Worm (Caenorhabditis elegans) whole organism, mixed stage, embryonic: ENCODE results near the gene F49C12.4.
A peak's percentile ranks its signal among the peaks of the same experiment; 100 is the strongest.

Source experiments
- M03D4.4 ChIP-seq: sonication (generic microtip); optimal IDR thresholded peaks from 2 replicates; lab custom pipeline; 2017; ENCODE audit warnings: mild to moderate bottlenecking, missing genetic modification characterization, missing compliant biosample characterization
- bed-3 ChIP-seq: fragments of 200-800 bp; sonication (Bioruptor generic); optimal IDR thresholded peaks from 3 replicates; lab custom pipeline; 2018; ENCODE audit warnings: mild to moderate bottlenecking, missing genetic modification characterization, moderate library complexity, missing compliant biosample characterization
- ceh-39 ChIP-seq: fragments of 150-350 bp; optimal IDR thresholded peaks from 2 replicates; lab custom pipeline; 2014; ENCODE audit warnings: missing biosample characterization, missing genetic modification characterization
- ceh-43 ChIP-seq: fragments of 200-800 bp; sonication (Bioruptor generic); optimal IDR thresholded peaks from 2 replicates; lab custom pipeline; 2018; ENCODE audit warnings: mild to moderate bottlenecking, missing genetic modification characterization, moderate library complexity, missing compliant biosample characterization
- ceh-83 ChIP-seq: fragments of 200-800 bp; sonication (Bioruptor generic); optimal IDR thresholded peaks from 2 replicates; lab custom pipeline; 2018; ENCODE audit warnings: mild to moderate bottlenecking, missing genetic modification characterization, missing compliant biosample characterization
- ces-1 ChIP-seq: fragments of 150-350 bp; optimal IDR thresholded peaks from 2 replicates; lab custom pipeline; 2014; ENCODE audit warnings: missing biosample characterization, missing genetic modification reagents, missing genetic modification characterization
- cnd-1 ChIP-seq: fragments of 200-800 bp; sonication (Bioruptor generic); optimal IDR thresholded peaks from 2 replicates; lab custom pipeline; 2018; ENCODE audit warnings: mild to moderate bottlenecking, missing genetic modification characterization, missing compliant biosample characterization
- drap-1 ChIP-seq: fragments of 200-800 bp; sonication (Bioruptor generic); optimal IDR thresholded peaks from 3 replicates; lab custom pipeline; 2018; ENCODE audit warnings: mild to moderate bottlenecking, missing genetic modification characterization, missing compliant biosample characterization
- elt-1 ChIP-seq: sonication (generic microtip); optimal IDR thresholded peaks from 2 replicates; lab custom pipeline; 2017; ENCODE audit warnings: missing genetic modification characterization, mild to moderate bottlenecking, missing compliant biosample characterization, antibody characterized with exemption, moderate library complexity, borderline replicate concordance; ENCODE audit not compliant: insufficient read depth
- elt-3 ChIP-seq: fragments of 150-350 bp; optimal IDR thresholded peaks from 2 replicates; lab custom pipeline; 2014; ENCODE audit warnings: missing biosample characterization, missing genetic modification characterization
- flh-1 ChIP-seq: fragments of 200-800 bp; sonication (Bioruptor generic); optimal IDR thresholded peaks from 2 replicates; lab custom pipeline; 2018; ENCODE audit warnings: mild to moderate bottlenecking, missing genetic modification characterization, moderate library complexity, missing compliant biosample characterization
- ham-2 ChIP-seq: fragments of 200-800 bp; sonication (Bioruptor generic); optimal IDR thresholded peaks from 2 replicates; lab custom pipeline; 2018; ENCODE audit warnings: mild to moderate bottlenecking, missing genetic modification characterization, missing compliant biosample characterization
- hlh-1 ChIP-seq: fragments of 150-350 bp; optimal IDR thresholded peaks from 2 replicates; lab custom pipeline; 2014; ENCODE audit warnings: missing biosample characterization, missing genetic modification reagents, missing genetic modification characterization
- lin-13 ChIP-seq: fragments of 150-350 bp; optimal IDR thresholded peaks from 2 replicates; lab custom pipeline; 2014; ENCODE audit warnings: missing biosample characterization, missing genetic modification characterization
- lsy-2 ChIP-seq: fragments of 150-350 bp; optimal IDR thresholded peaks from 2 replicates; lab custom pipeline; 2014; ENCODE audit warnings: missing biosample characterization, missing genetic modification characterization
- mab-5 ChIP-seq: fragments of 150-350 bp; optimal IDR thresholded peaks from 2 replicates; lab custom pipeline; 2014; ENCODE audit warnings: missing biosample characterization, missing genetic modification characterization
- mep-1 ChIP-seq: fragments of 150-350 bp; optimal IDR thresholded peaks from 2 replicates; lab custom pipeline; 2017; ENCODE audit warnings: missing biosample characterization, missing genetic modification reagents, missing genetic modification characterization, inconsistent platforms
- mls-2 ChIP-seq: sonication (generic microtip); optimal IDR thresholded peaks from 2 replicates; lab custom pipeline; 2016; ENCODE audit warnings: mild to moderate bottlenecking, missing genetic modification characterization, moderate library complexity, missing compliant biosample characterization
- nhr-12 ChIP-seq: fragments of 150-350 bp; optimal IDR thresholded peaks from 2 replicates; lab custom pipeline; 2014; ENCODE audit warnings: missing biosample characterization, missing genetic modification characterization
- nhr-2 ChIP-seq: fragments of 150-350 bp; optimal IDR thresholded peaks from 2 replicates; lab custom pipeline; 2014; ENCODE audit warnings: missing biosample characterization, missing genetic modification characterization
- nhr-237 ChIP-seq: fragments of 150-350 bp; optimal IDR thresholded peaks from 2 replicates; lab custom pipeline; 2014; ENCODE audit warnings: missing biosample characterization, missing genetic modification characterization
- nhr-28 ChIP-seq: fragments of 150-350 bp; optimal IDR thresholded peaks from 2 replicates; lab custom pipeline; 2014; ENCODE audit warnings: missing biosample characterization, missing genetic modification characterization
- nhr-76 ChIP-seq: sonication (generic microtip); optimal IDR thresholded peaks from 2 replicates; lab custom pipeline; 2017; ENCODE audit warnings: missing biosample characterization, missing genetic modification characterization
- sem-2 ChIP-seq: fragments of 200-800 bp; sonication (Bioruptor generic); optimal IDR thresholded peaks from 2 replicates; lab custom pipeline; 2018; ENCODE audit warnings: mild to moderate bottlenecking, missing genetic modification characterization, missing compliant biosample characterization
- snpc-4 ChIP-seq: fragments of 150-350 bp; optimal IDR thresholded peaks from 2 replicates; lab custom pipeline; 2014; ENCODE audit warnings: missing biosample characterization, missing genetic modification characterization
- sptf-1 ChIP-seq: sonication (generic microtip); optimal IDR thresholded peaks from 2 replicates; lab custom pipeline; 2017; ENCODE audit warnings: mild to moderate bottlenecking, missing genetic modification characterization, moderate library complexity, missing compliant biosample characterization
- tbx-8 ChIP-seq: fragments of 200-800 bp; sonication (Bioruptor generic); optimal IDR thresholded peaks from 2 replicates; lab custom pipeline; 2018; ENCODE audit warnings: mild to moderate bottlenecking, missing genetic modification characterization, moderate library complexity, missing compliant biosample characterization
- unc-120 ChIP-seq: sonication (generic microtip); optimal IDR thresholded peaks from 2 replicates; lab custom pipeline; 2017; ENCODE audit warnings: missing genetic modification characterization, missing compliant biosample characterization; ENCODE audit not compliant: poor library complexity, severe bottlenecking
- unc-39 ChIP-seq: fragments of 150-350 bp; optimal IDR thresholded peaks from 2 replicates; lab custom pipeline; 2014; ENCODE audit warnings: missing biosample characterization, missing genetic modification characterization
- unc-62 ChIP-seq: fragments of 150-350 bp; optimal IDR thresholded peaks from 2 replicates; lab custom pipeline; 2014; ENCODE audit warnings: missing biosample characterization, missing genetic modification reagents, missing genetic modification characterization
- zip-8 ChIP-seq: fragments of 150-350 bp; optimal IDR thresholded peaks from 2 replicates; lab custom pipeline; 2014; ENCODE audit warnings: missing biosample characterization, missing genetic modification characterization
- ztf-11 ChIP-seq: fragments of 150-350 bp; optimal IDR thresholded peaks from 2 replicates; lab custom pipeline; 2014; ENCODE audit warnings: missing biosample characterization, missing genetic modification characterization

The F49C12.4 gene

DNA sequence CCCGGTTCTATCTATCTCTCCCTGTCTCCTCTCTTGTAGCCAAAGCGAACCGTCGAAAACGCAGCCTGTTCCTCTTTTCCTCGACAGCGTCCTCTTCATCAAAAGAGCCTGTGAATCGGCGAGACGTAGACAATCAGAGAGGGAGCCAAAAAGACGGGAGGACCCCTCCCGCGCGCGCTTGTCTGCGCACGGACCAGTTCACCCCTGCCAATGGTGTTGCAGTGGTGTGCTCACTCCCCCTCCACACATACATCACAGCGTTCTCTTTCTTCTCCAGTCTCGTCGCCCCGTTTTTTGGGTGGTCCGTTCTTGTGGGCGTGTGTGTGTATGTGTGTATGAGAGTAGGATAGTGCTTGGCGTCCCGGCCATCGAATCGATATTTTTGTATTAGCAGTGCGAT lies 35.0 kb downstream of the F49C12.4 start:
- TF ChIP-seq ztf-11 (tag; lab: Kevin White, UChicago), result peak; percentile 68
- no peak for TF ChIP-seq mls-2
- TF ChIP-seq unc-39, result no peak
- peak; percentile 27 for TF ChIP-seq ceh-39 (tag; lab: Kevin White, UChicago)
- TF ChIP-seq nhr-12, result no peak
- no peak for TF ChIP-seq nhr-2 (tag; lab: Kevin White, UChicago)
- TF ChIP-seq mep-1 (tag; lab: Kevin White, UChicago), result peak; percentile 20
- peak; percentile 1 for TF ChIP-seq lin-13
- TF ChIP-seq zip-8 (tag; lab: Kevin White, UChicago), result no peak
- no peak for TF ChIP-seq lsy-2
- TF ChIP-seq ces-1 (GFP tag; lab: Kevin White, UChicago), result no peak
- peak; percentile 55 for TF ChIP-seq ham-2 (GFP tag; lab: Kevin White, UChicago)
- peak; percentile 11 for TF ChIP-seq hlh-1 (tag; lab: Kevin White, UChicago)
- peak; percentile 14 for TF ChIP-seq tbx-8 (GFP tag; lab: Kevin White, UChicago)
- no peak for TF ChIP-seq mab-5
- peak; percentile 7 for TF ChIP-seq unc-120 (tag; lab: Kevin White, UChicago)
- TF ChIP-seq nhr-28 (tag; lab: Kevin White, UChicago), result no peak
- TF ChIP-seq unc-62 (GFP tag; lab: Kevin White, UChicago), result peak; percentile 46
- TF ChIP-seq flh-1 (GFP tag; lab: Kevin White, UChicago), result no peak
- TF ChIP-seq M03D4.4 (tag; lab: Kevin White, UChicago), result peak; percentile 41
- peak; percentile 22 for TF ChIP-seq drap-1 (GFP tag; lab: Kevin White, UChicago)
- TF ChIP-seq bed-3 (GFP tag; lab: Kevin White, UChicago), result no peak
- TF ChIP-seq nhr-237, result no peak
- TF ChIP-seq ceh-83 (GFP tag; lab: Kevin White, UChicago), result peak; percentile 37
- TF ChIP-seq cnd-1 (tag; lab: Kevin White, UChicago), result peak; percentile 32

DNA sequence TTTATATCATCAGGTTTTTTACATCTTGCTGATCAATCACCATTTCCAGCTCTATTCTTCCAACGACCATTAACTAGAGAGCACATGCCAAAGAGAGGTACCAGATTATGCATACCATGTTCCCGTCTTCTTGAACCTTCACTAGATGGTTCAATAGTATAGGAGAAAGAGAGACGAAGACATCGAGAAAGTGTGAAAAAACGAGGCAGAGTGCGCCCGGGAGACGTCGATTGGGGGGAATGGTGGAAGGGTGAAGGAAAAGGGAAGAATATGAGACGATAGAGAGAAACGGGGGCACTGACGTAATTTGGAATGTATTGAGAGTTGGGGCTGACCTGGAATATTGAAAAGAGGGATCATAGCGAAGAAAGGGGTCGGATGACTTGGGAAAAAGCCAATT lies 36.3 kb downstream of the F49C12.4 start:
- peak; percentile 74 for TF ChIP-seq nhr-2 (tag; lab: Kevin White, UChicago)
- TF ChIP-seq ceh-39 (tag; lab: Kevin White, UChicago), result no peak
- no peak for TF ChIP-seq hlh-1 (tag; lab: Kevin White, UChicago)
- TF ChIP-seq lsy-2, result no peak
- TF ChIP-seq unc-120 (tag; lab: Kevin White, UChicago), result no peak
- TF ChIP-seq cnd-1 (tag; lab: Kevin White, UChicago), result peak; percentile 28

DNA sequence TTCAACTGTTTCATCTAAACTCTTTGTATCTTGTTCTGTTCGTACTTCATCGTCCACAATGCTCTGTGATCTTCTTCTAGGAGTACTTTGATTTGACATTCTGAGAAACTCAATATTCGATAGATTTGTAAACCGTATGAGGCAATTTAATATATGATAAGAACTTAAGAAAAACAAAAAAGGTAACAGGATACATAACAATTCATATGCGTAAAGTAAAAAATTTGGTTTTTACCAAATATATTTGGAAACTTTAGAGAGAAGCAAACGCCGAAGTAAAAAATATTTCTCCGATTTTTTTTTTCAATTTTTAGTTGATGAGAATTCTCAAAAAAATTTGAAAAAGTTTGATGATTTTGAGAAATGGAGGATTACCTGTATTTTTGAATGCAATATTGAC lies 37.4 kb downstream of the F49C12.4 start, which contains the start of gene Y11D7A.19:
Gene Y11D7A.19, minus strand, starts transcription at position 101 of the 400 bp plus-strand sequence.
- TF ChIP-seq flh-1 (GFP tag; lab: Kevin White, UChicago) (no peak), nhr-12 (no peak), cnd-1 (tag; lab: Kevin White, UChicago) (no peak), sem-2 (no peak), sptf-1 (tag; lab: Kevin White, UChicago) (no peak), ceh-43 (GFP tag; lab: Kevin White, UChicago) (no peak), unc-62 (GFP tag; lab: Kevin White, UChicago) (no peak), nhr-76 (no peak), ceh-39 (tag; lab: Kevin White, UChicago) (no peak), unc-39 (no peak), nhr-237 (no peak), ceh-83 (GFP tag; lab: Kevin White, UChicago) (no peak), elt-3 (tag; lab: Kevin White, UChicago) (no peak)

DNA sequence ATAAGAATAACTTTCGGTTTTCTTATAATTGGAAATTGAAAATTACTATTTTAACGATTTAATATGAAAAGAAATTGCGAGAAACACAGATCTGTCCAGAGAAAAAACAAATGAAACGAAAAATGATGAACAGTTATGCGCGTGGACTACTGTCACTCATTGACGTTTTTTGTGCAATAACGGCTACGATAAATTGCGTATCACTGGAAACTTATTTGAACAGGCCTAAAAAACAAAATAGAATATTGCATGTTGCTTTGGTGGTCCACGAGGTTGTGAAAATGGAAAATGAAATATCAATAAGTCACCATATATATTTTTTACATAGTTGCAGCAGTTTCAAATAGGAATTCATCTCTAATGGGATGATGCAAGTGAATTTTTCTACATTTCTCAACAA lies 39.4 kb downstream of the F49C12.4 start:
- no peak for TF ChIP-seq mep-1 (tag; lab: Kevin White, UChicago)
- TF ChIP-seq nhr-76, result no peak
- TF ChIP-seq ztf-11 (tag; lab: Kevin White, UChicago), result no peak
- no peak for TF ChIP-seq snpc-4 (tag; lab: Kevin White, UChicago)
- TF ChIP-seq elt-1, result no peak
- no peak for TF ChIP-seq ham-2 (GFP tag; lab: Kevin White, UChicago)
- no peak for TF ChIP-seq sptf-1 (tag; lab: Kevin White, UChicago)
- TF ChIP-seq M03D4.4 (tag; lab: Kevin White, UChicago), result no peak
- TF ChIP-seq hlh-1 (tag; lab: Kevin White, UChicago), result no peak
- no peak for TF ChIP-seq nhr-28 (tag; lab: Kevin White, UChicago)
- no peak for TF ChIP-seq ceh-43 (GFP tag; lab: Kevin White, UChicago)
